Fruit fly (Drosophila melanogaster) whole organism, adult: ENCODE results near the gene mus101.
A peak's percentile ranks its signal among the peaks of the same experiment; 100 is the strongest.

Experiments
- CG12768 ChIP-seq: fragments of 200-800 bp; sonication (Bioruptor generic); optimal IDR thresholded peaks from 2 replicates; lab custom pipeline; 2017; ENCODE audit warnings: missing biosample characterization, missing genetic modification characterization, mild to moderate bottlenecking, moderate library complexity, missing genetic modification reagents
- CG14711 ChIP-seq: fragments of 200-800 bp; sonication (Bioruptor generic); optimal IDR thresholded peaks from 2 replicates; lab custom pipeline; 2018; ENCODE audit warnings: missing biosample characterization, mild to moderate bottlenecking, missing genetic modification characterization, moderate library complexity
- CG1620 ChIP-seq: fragments of 200-800 bp; sonication (Bioruptor generic); optimal IDR thresholded peaks from 2 replicates; lab custom pipeline; 2016; ENCODE audit warnings: missing biosample characterization, missing genetic modification characterization
- CG7045 ChIP-seq: fragments of 200-800 bp; sonication (Bioruptor generic); optimal IDR thresholded peaks from 2 replicates; lab custom pipeline; 2017; ENCODE audit warnings: missing biosample characterization, mild to moderate bottlenecking, missing genetic modification characterization
- CG7101 ChIP-seq: fragments of 200-800 bp; sonication (Bioruptor generic); optimal IDR thresholded peaks from 2 replicates; lab custom pipeline; 2018; ENCODE audit warnings: missing biosample characterization, mild to moderate bottlenecking, missing genetic modification characterization, moderate library complexity
- Mnt ChIP-seq: fragments of 200-800 bp; sonication (Bioruptor generic); optimal IDR thresholded peaks from 2 replicates; lab custom pipeline; 2016; ENCODE audit warnings: missing biosample characterization, mild to moderate bottlenecking, missing genetic modification characterization
- cnc ChIP-seq, 2 experiments: fragments of >200 bp; optimal IDR thresholded peaks; 2 replicates each; lab custom pipeline; 2017
- kay ChIP-seq: fragments of 200-800 bp; sonication (Bioruptor generic); peaks from one replicate; lab custom pipeline; 2016; ENCODE audit warnings: missing biosample characterization, missing genetic modification characterization, borderline replicate concordance
- ovo ChIP-seq: fragments of 200-800 bp; sonication (Bioruptor generic); optimal IDR thresholded peaks from 2 replicates; lab custom pipeline; 2016; ENCODE audit warnings: missing biosample characterization, missing genetic modification characterization
- toe ChIP-seq: fragments of 200-800 bp; sonication (Bioruptor generic); optimal IDR thresholded peaks from 2 replicates; lab custom pipeline; 2016; ENCODE audit warnings: missing biosample characterization, missing genetic modification characterization

DNA sequence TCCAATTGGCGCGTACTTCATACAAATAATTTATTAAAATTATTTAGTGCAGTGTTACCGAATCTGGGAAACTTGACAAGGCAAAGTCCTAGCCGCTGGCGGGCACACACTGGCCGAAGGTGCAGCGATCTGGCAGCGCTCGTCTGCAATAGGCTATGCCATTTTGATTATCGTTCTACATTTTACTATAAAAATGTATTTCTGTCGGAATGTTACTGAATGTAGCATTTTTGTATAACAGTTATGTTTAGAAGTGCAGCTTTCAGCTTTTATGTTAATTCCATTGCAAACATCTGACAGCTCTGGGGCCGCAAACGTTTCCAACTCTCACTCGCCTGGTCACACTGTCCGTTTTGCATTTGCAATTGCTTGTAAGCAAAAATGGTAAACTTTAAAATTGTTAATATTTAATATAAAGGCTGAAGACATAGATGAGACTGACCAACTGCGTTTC is 22.6 kb downstream of the mus101 start, which contains the start of gene Grip91:
- TF ChIP-seq CG7045 (GFP tag; lab: Kevin White, UChicago) (no peak), CG7101 (no peak), toe (GFP tag; lab: Kevin White, UChicago) (peak; percentile 23), ovo (GFP tag; lab: Kevin White, UChicago) (no peak), CG14711 (tag; lab: Kevin White, UChicago) (peak; percentile 86), Mnt (GFP tag; lab: Kevin White, UChicago) (peak; percentile 44), CG12768 (GFP tag; lab: Kevin White, UChicago) (no peak), kay (GFP tag; lab: Kevin White, UChicago) (no peak), cnc (optimal IDR thresholded peaks at IDR 0.05; lab: Kevin White, UChicago) (no peak), CG1620 (GFP tag; lab: Kevin White, UChicago) (peak; percentile 49)
